Fruit fly (Drosophila melanogaster) Kc167 (cell line): ENCODE measurements around the gene Dnah3.

Experiments
- Sin3A ChIP-seq: fragments of >200 bp; optimal IDR thresholded peaks from 2 replicates; lab custom pipeline; 2018; ENCODE audit warnings: missing external identifiers
- psq ChIP-seq: fragments of >200 bp; optimal IDR thresholded peaks from 2 replicates; lab custom pipeline; 2017; ENCODE audit warnings: missing external identifiers

DNA sequence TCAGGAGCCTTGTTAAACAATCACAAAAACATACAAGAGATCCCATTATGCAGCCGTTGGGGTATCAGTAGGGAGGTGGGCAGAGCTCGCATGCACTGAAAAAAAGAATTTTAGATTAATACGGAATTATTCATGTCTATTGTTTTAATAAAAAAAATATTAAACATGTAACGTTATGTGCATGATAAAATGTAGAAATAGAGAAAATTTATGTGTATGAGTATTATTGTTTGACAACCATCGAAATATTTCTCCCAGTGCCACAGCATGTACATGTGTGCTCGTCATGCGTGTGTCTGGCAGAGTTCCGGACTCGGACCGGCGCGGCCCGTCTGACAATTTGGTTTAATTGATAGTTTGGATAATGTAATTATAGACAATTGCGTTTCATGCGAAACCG, 68.7 kb downstream of the Dnah3 start:
- TF ChIP-seq psq (lab: Kevin White, UChicago), result no peak
- TF ChIP-seq Sin3A (lab: Kevin White, UChicago), result no peak
